Fruit fly (Drosophila melanogaster): Measurements from ENCODE around the gene CG44098.
A peak's percentile ranks its signal among the peaks of the same experiment; 100 is the strongest.

CG44098 gene

dm6 chr3R:4748888-4749717 is 23.9 kb downstream of the CG44098 start, which contains the start of gene tacc (continued):
- TF ChIP-seq Myb (GFP tag; optimal IDR thresholded peaks at IDR 0.05) (peak; percentile 23), Lhr (GFP tag; optimal IDR thresholded peaks at IDR 0.05) (peak; percentile 35), Sry-δ (GFP tag; optimal IDR thresholded peaks at IDR 0.05) (peak; percentile 3), fru (optimal IDR thresholded peaks at IDR 0.05) (no peak), Meics (GFP tag; optimal IDR thresholded peaks at IDR 0.05) (peak; percentile 40), CG42726 (GFP tag; IDR thresholded peaks at IDR 0.05; ENCODE audit: partially characterized antibody) (0 out of 2 replicates have a peak, but pooled peaks have one; percentile 14), MESR4 (GFP tag; optimal IDR thresholded peaks at IDR 0.05) (peak; percentile 29), nmo (GFP tag; optimal IDR thresholded peaks at IDR 0.05) (peak; percentile 12), kni (GFP tag; optimal IDR thresholded peaks at IDR 0.05) (no peak), abd-A (tag; optimal IDR thresholded peaks at IDR 0.05) (peak; percentile 45), CG9797 (GFP tag; optimal IDR thresholded peaks at IDR 0.05) (peak; percentile 78), Opbp (GFP tag; IDR thresholded peaks at IDR 0.05; ENCODE audit: partially characterized antibody) (0 out of 3 replicates have a peak, but pooled peaks have one; percentile 23), Bgb (GFP tag; IDR thresholded peaks at IDR 0.05; ENCODE audit: partially characterized antibody) (peak; percentile 56; the same call in 1 of the 2 replicates), BEAF-32 (GFP tag; optimal IDR thresholded peaks at IDR 0.05) (peak; percentile 37), CG10543 (GFP tag; optimal IDR thresholded peaks at IDR 0.05) (no peak)

dm6 chr3R:4747292-4747691 is 25.7 kb downstream of the CG44098 start:
- no peak for TF ChIP-seq CG6175 (GFP tag; IDR thresholded peaks at IDR 0.05)
- TF ChIP-seq shn (GFP tag; optimal IDR thresholded peaks at IDR 0.05), result no peak
- TF ChIP-seq Drgx (GFP tag; IDR thresholded peaks at IDR 0.05), result peak; percentile 43
- TF ChIP-seq CG17802 (tag; optimal IDR thresholded peaks at IDR 0.05), result no peak
- no peak for TF ChIP-seq CG6254 (GFP tag; optimal IDR thresholded peaks at IDR 0.05)
- no peak for TF ChIP-seq pan (optimal IDR thresholded peaks at IDR 0.05)
- peak in 1 of 2 experiments; percentile 7 for TF ChIP-seq pan (GFP tag; optimal IDR thresholded peaks at IDR 0.05 in 1 of 2, IDR thresholded peaks at IDR 0.05 in 1 of 2)
- 0 out of 3 replicates have a peak, but pooled peaks have one; percentile 18 for TF ChIP-seq Opbp (GFP tag; IDR thresholded peaks at IDR 0.05; ENCODE audit: partially characterized antibody)
- TF ChIP-seq ham (GFP tag; IDR thresholded peaks at IDR 0.05), result no peak
- no peak for TF ChIP-seq Dref (GFP tag; IDR thresholded peaks at IDR 0.05)
- TF ChIP-seq chm (GFP tag; IDR thresholded peaks at IDR 0.05), result no peak
- no peak for TF ChIP-seq rib (GFP tag; IDR thresholded peaks at IDR 0.05)
- TF ChIP-seq Camta (GFP tag; optimal IDR thresholded peaks at IDR 0.05), result no peak
- TF ChIP-seq toy (GFP tag; IDR thresholded peaks at IDR 0.05), result no peak
- TF ChIP-seq Elba2 (GFP tag; optimal IDR thresholded peaks at IDR 0.05), result no peak
- TF ChIP-seq tio (GFP tag; optimal IDR thresholded peaks at IDR 0.05), result no peak
- no peak for TF ChIP-seq Blimp-1 (GFP tag; optimal IDR thresholded peaks at IDR 0.05)
- TF ChIP-seq CG3847 (GFP tag; IDR thresholded peaks at IDR 0.05), result no peak
- no peak for TF ChIP-seq CTCF (GFP tag; optimal IDR thresholded peaks at IDR 0.05)
- TF ChIP-seq Dp (GFP tag; optimal IDR thresholded peaks at IDR 0.05), result no peak
- TF ChIP-seq stwl (tag; optimal IDR thresholded peaks at IDR 0.05), result no peak

- TF ChIP-seq CG2129 (GFP tag; IDR thresholded peaks at IDR 0.05; ENCODE audit: partially characterized antibody) (no peak), Tbp (GFP tag; optimal IDR thresholded peaks at IDR 0.05) (no peak), BEAF-32 (GFP tag; optimal IDR thresholded peaks at IDR 0.05) (no peak), CG31388 (GFP tag; optimal IDR thresholded peaks at IDR 0.05) (no peak), H2.0 (GFP tag; IDR thresholded peaks at IDR 0.05) (no peak), lilli (GFP tag; optimal IDR thresholded peaks at IDR 0.05) (no peak), pnt (GFP tag; optimal IDR thresholded peaks at IDR 0.05) (no peak), sens (GFP tag) (peak; percentile 60), CG2678 (tag; optimal IDR thresholded peaks at IDR 0.05) (peak; percentile 23), vnd (GFP tag; IDR thresholded peaks at IDR 0.05; ENCODE audit: partially characterized antibody) (no peak), prd (optimal IDR thresholded peaks at IDR 0.05) (no peak), prd (GFP tag; IDR thresholded peaks at IDR 0.05) (no peak), Nf-YC (tag; optimal IDR thresholded peaks at IDR 0.05) (no peak), Sry-β (GFP tag; optimal IDR thresholded peaks at IDR 0.05) (no peak)
Observed at dm6 chr3R:4746189-4746771, 26.7 kb downstream of the CG44098 start.
